Worm (Caenorhabditis elegans): Measurements from ENCODE around the gene trm-1.

ce11 chrV:14162959-14163548 lies 22.4 kb downstream of the trm-1 start, which contains the start of gene srd-26:
- TF ChIP-seq flt-1 (GFP tag; IDR thresholded peaks at IDR 0.05) (no peak), tab-1 (GFP tag; IDR thresholded peaks at IDR 0.05) (no peak), ref-1 (GFP tag; conservative IDR thresholded peaks at IDR 0.05) (no peak)
